Worm (Caenorhabditis elegans) whole organism, L3 larva: Measurements from ENCODE around the gene coh-3.

Experiments used
- ama-1 ChIP-seq: fragments of 150-350 bp; optimal IDR thresholded peaks from 2 replicates; lab custom pipeline; 2018
- ceh-16 ChIP-seq: sonication (generic microtip); optimal IDR thresholded peaks from 2 replicates; lab custom pipeline; 2017; ENCODE audit warnings: missing biosample characterization, missing genetic modification characterization
- ceh-28 ChIP-seq: fragments of 150-350 bp; optimal IDR thresholded peaks from 2 replicates; lab custom pipeline; 2014; ENCODE audit warnings: missing biosample characterization, missing genetic modification reagents, missing genetic modification characterization
- ceh-9 ChIP-seq: sonication (generic microtip); optimal IDR thresholded peaks from 2 replicates; lab custom pipeline; 2018; ENCODE audit warnings: missing biosample characterization, missing genetic modification characterization
- elt-1 ChIP-seq: fragments of 150-350 bp; optimal IDR thresholded peaks from 2 replicates; lab custom pipeline; 2014; ENCODE audit warnings: missing biosample characterization, missing genetic modification characterization
- elt-2 ChIP-seq: sonication (generic microtip); optimal IDR thresholded peaks from 2 replicates; lab custom pipeline; 2016; ENCODE audit warnings: missing genetic modification reagents, mild to moderate bottlenecking, missing genetic modification characterization, missing compliant biosample characterization
- fos-1 ChIP-seq: fragments of 150-350 bp; optimal IDR thresholded peaks from 2 replicates; lab custom pipeline; 2014; ENCODE audit warnings: missing biosample characterization, missing genetic modification characterization
- jun-1 ChIP-seq: fragments of 150-350 bp; optimal IDR thresholded peaks from 2 replicates; lab custom pipeline; 2014; ENCODE audit warnings: missing biosample characterization, missing genetic modification reagents, missing genetic modification characterization
- lin-39 ChIP-seq: fragments of 150-350 bp; optimal IDR thresholded peaks from 2 replicates; lab custom pipeline; 2018; ENCODE audit warnings: missing biosample characterization, missing genetic modification reagents, missing genetic modification characterization
- lsy-12 ChIP-seq: sonication (generic microtip); optimal IDR thresholded peaks from 2 replicates; lab custom pipeline; 2016; ENCODE audit warnings: mild to moderate bottlenecking, missing genetic modification characterization, missing compliant biosample characterization
- mdl-1 ChIP-seq: fragments of 150-350 bp; optimal IDR thresholded peaks from 2 replicates; lab custom pipeline; 2014; ENCODE audit warnings: missing biosample characterization, missing genetic modification characterization
- mml-1 ChIP-seq: fragments of 150-350 bp; sonication (generic microtip); optimal IDR thresholded peaks from 3 replicates; lab custom pipeline; 2014; ENCODE audit warnings: missing biosample characterization, missing genetic modification characterization
- nfya-1 ChIP-seq: sonication (generic microtip); optimal IDR thresholded peaks from 2 replicates; lab custom pipeline; 2017; ENCODE audit warnings: missing genetic modification characterization, mild to moderate bottlenecking, missing compliant biosample characterization, antibody characterized with exemption, moderate library complexity; ENCODE audit not compliant: insufficient read depth
- nhr-11 ChIP-seq: fragments of 150-350 bp; optimal IDR thresholded peaks from 2 replicates; lab custom pipeline; 2014; ENCODE audit warnings: missing biosample characterization, missing genetic modification characterization
- nhr-12 ChIP-seq: fragments of 150-350 bp; optimal IDR thresholded peaks from 2 replicates; lab custom pipeline; 2014; ENCODE audit warnings: missing biosample characterization, missing genetic modification characterization
- nhr-43 ChIP-seq: sonication (generic microtip); optimal IDR thresholded peaks from 2 replicates; lab custom pipeline; 2016; ENCODE audit warnings: mild to moderate bottlenecking, missing genetic modification characterization, missing compliant biosample characterization; ENCODE audit not compliant: poor library complexity, severe bottlenecking
- nhr-67 ChIP-seq: fragments of 150-350 bp; optimal IDR thresholded peaks from 2 replicates; lab custom pipeline; 2014; ENCODE audit warnings: missing biosample characterization, missing genetic modification characterization
- nhr-77 ChIP-seq: fragments of 150-350 bp; optimal IDR thresholded peaks from 2 replicates; lab custom pipeline; 2014; ENCODE audit warnings: missing biosample characterization, missing genetic modification characterization
- pha-4 ChIP-seq: fragments of 150-350 bp; optimal IDR thresholded peaks from 2 replicates; lab custom pipeline; 2014; ENCODE audit warnings: missing biosample characterization, missing genetic modification reagents, missing genetic modification characterization
- pqm-1 ChIP-seq: fragments of 150-350 bp; optimal IDR thresholded peaks from 2 replicates; lab custom pipeline; 2017; ENCODE audit warnings: missing biosample characterization, missing genetic modification characterization, inconsistent platforms
- sea-2 ChIP-seq: fragments of 150-350 bp; sonication (generic microtip); optimal IDR thresholded peaks from 4 replicates; lab custom pipeline; 2014; ENCODE audit warnings: missing biosample characterization, missing genetic modification reagents, missing genetic modification characterization
- skn-1 ChIP-seq: fragments of 150-350 bp; optimal IDR thresholded peaks from 2 replicates; lab custom pipeline; 2014; ENCODE audit warnings: missing biosample characterization, missing genetic modification characterization
- unc-39 ChIP-seq: sonication (generic microtip); optimal IDR thresholded peaks from 4 replicates; lab custom pipeline; 2017; ENCODE audit warnings: missing biosample characterization, missing genetic modification characterization
- ztf-4 ChIP-seq: fragments of 150-350 bp; optimal IDR thresholded peaks from 2 replicates; lab custom pipeline; 2014; ENCODE audit warnings: missing biosample characterization, missing genetic modification characterization

coh-3 gene

ce11 chrV:14478979-14479378, 21.8 kb downstream of the coh-3 start, which contains the start of gene clec-55:
Gene clec-55 (plus strand): TSS chrV:14479279.
- TF ChIP-seq elt-2 (tag; lab: Kevin White, UChicago) (peak; percentile 44), skn-1 (no peak), fos-1 (tag; lab: Kevin White, UChicago) (no peak), nhr-12 (tag; lab: Kevin White, UChicago) (no peak), jun-1 (tag; lab: Kevin White, UChicago) (no peak)

DNA sequence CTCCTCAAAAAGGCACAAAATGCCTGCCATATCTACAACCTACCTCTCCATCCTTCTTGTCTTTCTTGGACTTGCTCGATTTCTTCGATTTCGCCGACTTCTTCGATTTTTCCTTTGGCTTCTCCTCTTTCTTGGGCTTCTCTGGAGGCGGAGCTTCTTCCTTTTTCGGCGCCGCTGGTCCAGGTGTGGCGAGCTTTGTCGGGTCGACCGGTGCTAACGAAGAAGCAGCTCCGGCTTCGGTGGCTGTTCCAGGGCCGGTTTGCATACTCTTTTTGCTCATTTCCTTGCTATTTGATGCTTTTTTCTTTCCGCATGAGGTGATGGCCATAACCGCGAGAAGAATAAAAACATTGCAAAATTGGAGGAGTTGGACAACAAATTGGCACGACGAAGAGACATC, 23.3 kb downstream of the coh-3 start:
- no peak for TF ChIP-seq mml-1 (tag; lab: Kevin White, UChicago)
- no peak for TF ChIP-seq ztf-4
- TF ChIP-seq lin-39 (tag; lab: Kevin White, UChicago), result no peak
- no peak for TF ChIP-seq nhr-11 (tag; lab: Kevin White, UChicago)

- TF ChIP-seq elt-2 (tag; lab: Kevin White, UChicago) (peak; percentile 8), nhr-67 (tag; lab: Kevin White, UChicago) (no peak), unc-39 (tag; lab: Kevin White, UChicago) (no peak)
- TF ChIP-seq, all 47 proteins: peak for 1
Measured at ce11 chrV:14481401-14481800, 24.2 kb downstream of the coh-3 start, which contains the start of gene R02D5.7. Gene R02D5.7 (minus strand): TSS chrV:14481501.

- TF ChIP-seq nfya-1 (tag; lab: Kevin White, UChicago), result no peak
- no peak for TF ChIP-seq lsy-12 (tag; lab: Kevin White, UChicago)
Measured at ce11 chrV:14481987-14482386, 24.8 kb downstream of the coh-3 start, which contains the start of gene R02D5.10. Gene R02D5.10 (plus strand): TSS chrV:14482287.

ce11 chrV:14482728-14483210, 25.5 kb downstream of the coh-3 start, which contains the start of gene R02D5.3:
Gene R02D5.3 (plus strand): TSS chrV:14483160.
- no peak for TF ChIP-seq nhr-77 (tag; lab: Kevin White, UChicago)
- peak; percentile 64 for TF ChIP-seq elt-2 (tag; lab: Kevin White, UChicago)
- TF ChIP-seq nhr-11 (tag; lab: Kevin White, UChicago), result no peak
- no peak for TF ChIP-seq ztf-4
- TF ChIP-seq pqm-1, result peak; percentile 64
- TF ChIP-seq nhr-43, result no peak
- peak; percentile 36 for TF ChIP-seq pha-4 (tag; lab: Kevin White, UChicago)

ce11 chrV:14484582-14484981, 27.4 kb downstream of the coh-3 start, which contains the start of gene R02D5.4:
Gene R02D5.4 (minus strand): TSS chrV:14484682.
- TF ChIP-seq ceh-28 (no peak), elt-1 (tag; lab: Kevin White, UChicago) (no peak), ztf-4 (no peak)

DNA sequence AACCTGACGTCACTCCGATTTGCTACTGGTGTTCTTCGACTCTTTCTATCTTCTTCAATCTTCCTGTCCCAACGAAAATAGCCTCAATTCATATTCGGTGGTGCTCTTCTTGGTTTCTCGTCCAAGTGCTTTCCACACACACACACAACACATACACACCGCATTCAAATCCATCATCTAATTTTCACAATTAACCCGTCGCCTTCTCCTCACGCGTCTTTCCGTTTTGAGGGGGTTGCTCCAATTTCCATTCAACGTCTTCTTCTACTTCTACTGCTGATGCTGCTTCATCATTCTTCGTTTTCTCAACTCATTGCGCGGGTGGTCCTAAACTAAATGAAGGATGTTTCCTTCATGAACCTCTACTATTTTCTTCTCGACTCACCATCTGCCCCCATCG, 33.9 kb downstream of the coh-3 start:
- TF ChIP-seq nhr-67 (tag; lab: Kevin White, UChicago) (no peak), sea-2 (GFP tag; lab: Kevin White, UChicago) (no peak), mdl-1 (tag; lab: Kevin White, UChicago) (no peak), ceh-9 (tag; lab: Kevin White, UChicago) (no peak), nhr-12 (tag; lab: Kevin White, UChicago) (no peak), pqm-1 (no peak), ama-1 (lab: Kevin White, UChicago) (no peak), ceh-16 (no peak)

DNA sequence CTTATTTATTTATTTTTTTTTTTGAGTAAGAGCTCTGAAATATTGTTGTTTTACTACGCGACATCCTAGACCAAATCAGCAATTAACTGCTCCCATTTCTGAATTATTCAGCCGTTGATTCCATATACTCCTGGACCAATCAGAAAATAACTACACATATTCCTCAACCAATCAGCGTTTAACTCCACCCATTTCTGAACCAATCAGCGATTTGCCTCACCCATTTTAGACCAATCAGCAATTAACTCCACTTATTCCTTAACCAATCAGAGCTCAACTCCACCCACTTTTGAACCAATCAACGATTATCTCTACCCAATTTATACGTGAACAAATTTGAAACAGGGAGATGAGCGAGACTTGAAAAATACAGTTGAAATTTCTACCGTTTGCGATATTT, 36.4 kb downstream of the coh-3 start:
- TF ChIP-seq ceh-28, result no peak
- no peak for TF ChIP-seq pha-4 (tag; lab: Kevin White, UChicago)
- TF ChIP-seq nfya-1 (tag; lab: Kevin White, UChicago), result peak; percentile 78

DNA sequence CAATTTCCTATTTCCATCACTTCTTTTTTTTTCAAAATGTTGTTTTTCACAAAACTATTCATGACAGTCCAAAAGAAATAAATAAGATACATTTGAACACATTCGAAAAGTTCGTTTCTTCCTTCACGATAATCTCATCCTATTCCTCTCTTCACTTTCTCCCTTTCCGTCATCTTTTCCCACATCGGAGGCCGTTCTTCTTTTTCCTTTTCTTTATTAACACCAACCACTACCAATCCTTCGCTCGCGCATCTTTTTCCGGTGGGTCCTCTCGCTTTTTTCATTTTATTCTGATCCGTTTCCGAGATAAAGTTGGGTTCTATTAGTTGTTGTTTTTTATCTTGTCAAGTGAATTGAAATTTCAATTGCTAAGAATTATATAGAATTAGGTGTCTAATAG, 38.3 kb downstream of the coh-3 start:
- no peak for TF ChIP-seq skn-1
- TF ChIP-seq nfya-1 (tag; lab: Kevin White, UChicago), result no peak
